Worm (Caenorhabditis elegans): ENCODE data around the gene T01B7.9.

- no peak for TF ChIP-seq him-1 (tag; optimal IDR thresholded peaks at IDR 0.05)
- no peak for TF ChIP-seq W03F9.2 (tag; optimal IDR thresholded peaks at IDR 0.05)
Observed at ce11 chrII:8707024-8707423, 19.6 kb downstream of the T01B7.9 start, which contains the start of gene cup-16.

All from whole organism, L4/young adult.